Worm (Caenorhabditis elegans) whole organism, young adult: ENCODE data around the gene lin-15B.

Experiments
- B0019.2 ChIP-seq: fragments of 200-800 bp; sonication (Bioruptor generic); conservative IDR thresholded peaks from 2 replicates; pipeline ENCODE4 v1.3.6; 2022; ENCODE audit warnings: missing genetic modification reagents, missing genetic modification characterization, missing compliant biosample characterization
- C17E4.6 ChIP-seq: fragments of 200-800 bp; sonication (Bioruptor generic); IDR thresholded peaks from 2 replicates; pipeline ENCODE4 v1.3.6; 2022; ENCODE audit warnings: missing genetic modification reagents, missing genetic modification characterization, missing compliant biosample characterization
- D2030.7 ChIP-seq: fragments of 200-800 bp; sonication (Bioruptor generic); IDR thresholded peaks from 2 replicates; pipeline ENCODE4 v1.3.6; 2022; ENCODE audit warnings: missing genetic modification reagents, missing genetic modification characterization, missing compliant biosample characterization
- F23B12.7 ChIP-seq: sonication (generic microtip); optimal IDR thresholded peaks from 2 replicates; lab custom pipeline; 2017; ENCODE audit warnings: missing genetic modification characterization, mild to moderate bottlenecking, missing compliant biosample characterization, antibody characterized with exemption, moderate library complexity; ENCODE audit not compliant: insufficient read depth
- F37B4.10 ChIP-seq: fragments of 200-800 bp; sonication (Bioruptor generic); IDR thresholded peaks from 2 replicates; pipeline ENCODE4 v1.3.6; 2022; ENCODE audit warnings: missing genetic modification characterization, missing compliant biosample characterization
- F52B5.7 ChIP-seq: sonication (generic microtip); optimal IDR thresholded peaks from 2 replicates; lab custom pipeline; 2016; ENCODE audit warnings: mild to moderate bottlenecking, missing genetic modification characterization, missing compliant biosample characterization
- K11D2.4 ChIP-seq: fragments of 200-800 bp; sonication (Bioruptor generic); IDR thresholded peaks from 2 replicates; pipeline ENCODE4 v1.3.6; 2022; ENCODE audit warnings: missing genetic modification reagents, missing genetic modification characterization, missing compliant biosample characterization
- T07F8.4 ChIP-seq: sonication (generic microtip); optimal IDR thresholded peaks from 2 replicates; lab custom pipeline; 2016; ENCODE audit warnings: mild to moderate bottlenecking, missing genetic modification characterization, moderate library complexity, missing compliant biosample characterization
- Y67H2A.10 ChIP-seq: fragments of 200-800 bp; sonication (Bioruptor generic); conservative IDR thresholded peaks from 2 replicates; pipeline ENCODE4 v1.3.6; 2022; ENCODE audit warnings: missing genetic modification reagents, missing genetic modification characterization, missing compliant biosample characterization
- Y95B8A.8 ChIP-seq: fragments of 200-800 bp; sonication (Bioruptor generic); IDR thresholded peaks from 2 replicates; pipeline ENCODE4 v1.3.6; 2022; ENCODE audit warnings: missing genetic modification reagents, missing genetic modification characterization, missing compliant biosample characterization
- ZK185.1 ChIP-seq: sonication (generic microtip); optimal IDR thresholded peaks from 2 replicates; lab custom pipeline; 2016; ENCODE audit warnings: mild to moderate bottlenecking, missing genetic modification characterization, missing compliant biosample characterization; ENCODE audit not compliant: poor library complexity, severe bottlenecking
- akir-1 ChIP-seq: fragments of 200-800 bp; sonication (Bioruptor generic); optimal IDR thresholded peaks from 2 replicates; lab custom pipeline; 2018; ENCODE audit warnings: mild to moderate bottlenecking, missing genetic modification characterization, moderate library complexity, missing compliant biosample characterization
- aptf-2 ChIP-seq: fragments of 200-800 bp; sonication (Bioruptor generic); conservative IDR thresholded peaks from 2 replicates; pipeline ENCODE4 v1.3.6; 2022; ENCODE audit warnings: missing genetic modification reagents, missing genetic modification characterization, missing compliant biosample characterization
- aptf-3 ChIP-seq: fragments of 200-800 bp; sonication (Bioruptor generic); IDR thresholded peaks from 2 replicates; pipeline ENCODE4 v1.3.6; 2022; ENCODE audit warnings: missing genetic modification characterization, missing compliant biosample characterization
- atf-7 ChIP-seq: sonication (generic microtip); optimal IDR thresholded peaks from 2 replicates; lab custom pipeline; 2017; ENCODE audit warnings: mild to moderate bottlenecking, missing genetic modification characterization, missing compliant biosample characterization
- attf-5 ChIP-seq: fragments of 200-800 bp; sonication (Bioruptor generic); optimal IDR thresholded peaks from 2 replicates; lab custom pipeline; 2018; ENCODE audit warnings: mild to moderate bottlenecking, missing genetic modification characterization, missing compliant biosample characterization
- ceh-27 ChIP-seq: fragments of 200-800 bp; sonication (Bioruptor generic); optimal IDR thresholded peaks from 2 replicates; lab custom pipeline; 2018; ENCODE audit warnings: mild to moderate bottlenecking, missing genetic modification characterization, moderate library complexity, missing compliant biosample characterization
- ceh-58 ChIP-seq: fragments of 200-800 bp; sonication (Bioruptor generic); IDR thresholded peaks from 2 replicates; pipeline ENCODE4 v1.3.6; 2022; ENCODE audit warnings: missing genetic modification characterization, missing compliant biosample characterization
- ceh-79 ChIP-seq: sonication (generic microtip); optimal IDR thresholded peaks from 2 replicates; lab custom pipeline; 2017; ENCODE audit warnings: mild to moderate bottlenecking, missing genetic modification characterization, missing compliant biosample characterization
- ceh-91 ChIP-seq: fragments of 200-800 bp; sonication (Bioruptor generic); IDR thresholded peaks from 2 replicates; pipeline ENCODE4 v1.3.6; 2022; ENCODE audit warnings: missing genetic modification reagents, missing genetic modification characterization, missing compliant biosample characterization
- die-1 ChIP-seq: sonication (generic microtip); optimal IDR thresholded peaks from 2 replicates; lab custom pipeline; 2016; ENCODE audit warnings: missing genotype, mild to moderate bottlenecking, missing genetic modification characterization, missing compliant biosample characterization
- dpl-1 ChIP-seq: fragments of 150-350 bp; optimal IDR thresholded peaks from 2 replicates; lab custom pipeline; 2014; ENCODE audit warnings: missing biosample characterization, missing genetic modification reagents, missing genetic modification characterization
- egl-44 ChIP-seq: fragments of 200-800 bp; sonication (Bioruptor generic); IDR thresholded peaks from 2 replicates; pipeline ENCODE4 v1.3.6; 2022; ENCODE audit warnings: missing genetic modification reagents, missing genetic modification characterization, missing compliant biosample characterization
- egrh-3 ChIP-seq: fragments of 200-800 bp; sonication (Bioruptor generic); IDR thresholded peaks from 2 replicates; pipeline ENCODE4 v1.3.6; 2022; ENCODE audit warnings: missing genetic modification reagents, missing genetic modification characterization, missing compliant biosample characterization
- ekl-4 ChIP-seq: fragments of 200-800 bp; sonication (Bioruptor generic); IDR thresholded peaks from 2 replicates; pipeline ENCODE4 v1.3.6; 2022; ENCODE audit warnings: missing genetic modification reagents, missing genetic modification characterization, missing compliant biosample characterization
- him-1 ChIP-seq: sonication (generic microtip); optimal IDR thresholded peaks from 2 replicates; lab custom pipeline; 2016; ENCODE audit warnings: missing genotype, missing genetic modification reagents, missing genetic modification characterization, missing compliant biosample characterization
- hlh-12 ChIP-seq: sonication (generic microtip); optimal IDR thresholded peaks from 2 replicates; lab custom pipeline; 2016; ENCODE audit warnings: missing genetic modification characterization, missing compliant biosample characterization
- hmg-1.2 ChIP-seq: fragments of 200-800 bp; sonication (Bioruptor generic); IDR thresholded peaks from 2 replicates; pipeline ENCODE4 v1.3.6; 2022; ENCODE audit warnings: missing genetic modification reagents, missing genetic modification characterization, missing compliant biosample characterization
- lag-1 ChIP-seq: fragments of 200-800 bp; sonication (Bioruptor generic); IDR thresholded peaks from 2 replicates; pipeline ENCODE4 v1.3.6; 2022; ENCODE audit warnings: missing genetic modification reagents, missing genetic modification characterization, missing compliant biosample characterization
- let-526 ChIP-seq: fragments of 200-800 bp; sonication (Bioruptor generic); IDR thresholded peaks from 2 replicates; pipeline ENCODE4 v1.3.6; 2022; ENCODE audit warnings: missing genetic modification reagents, missing genetic modification characterization, missing compliant biosample characterization
- lin-35 ChIP-seq, 3 experiments: fragments of 150-350 bp in 2 of 3; sonication (generic microtip) in 1 of 3; optimal IDR thresholded peaks; 2 replicates each; lab custom pipeline; 2014 to 2018; ENCODE audit warnings: missing biosample characterization in 3 of 3, missing genetic modification characterization in 3 of 3, missing genetic modification reagents in 3 of 3
- lin-54 ChIP-seq: fragments of 200-800 bp; sonication (Bioruptor generic); optimal IDR thresholded peaks from 2 replicates; lab custom pipeline; 2018; ENCODE audit warnings: mild to moderate bottlenecking, missing genetic modification characterization, missing compliant biosample characterization
- lir-1 ChIP-seq: fragments of 200-800 bp; sonication (Bioruptor generic); conservative IDR thresholded peaks from 2 replicates; pipeline ENCODE4 v1.3.6; 2022; ENCODE audit warnings: missing genetic modification reagents, missing genetic modification characterization, missing compliant biosample characterization
- lsl-1 ChIP-seq: fragments of 200-800 bp; sonication (Bioruptor generic); optimal IDR thresholded peaks from 2 replicates; lab custom pipeline; 2018; ENCODE audit warnings: mild to moderate bottlenecking, missing genetic modification characterization, moderate library complexity, missing compliant biosample characterization
- madf-6 ChIP-seq: fragments of 200-800 bp; sonication (Bioruptor generic); IDR thresholded peaks from 2 replicates; pipeline ENCODE4 v1.3.6; 2022; ENCODE audit warnings: missing genetic modification reagents, missing genetic modification characterization, missing compliant biosample characterization
- madf-8 ChIP-seq: fragments of 200-800 bp; sonication (Bioruptor generic); conservative IDR thresholded peaks from 2 replicates; pipeline ENCODE4 v1.3.6; 2022; ENCODE audit warnings: missing genetic modification reagents, missing genetic modification characterization, missing compliant biosample characterization
- mcd-1 ChIP-seq: fragments of 200-800 bp; sonication (Bioruptor generic); IDR thresholded peaks from 2 replicates; pipeline ENCODE4 v1.3.6; 2022; ENCODE audit warnings: missing genetic modification reagents, missing genetic modification characterization, missing compliant biosample characterization
- mes-4 ChIP-seq: sonication (generic microtip); optimal IDR thresholded peaks from 2 replicates; lab custom pipeline; 2016; ENCODE audit warnings: missing genotype, missing genetic modification characterization, missing compliant biosample characterization
- nhr-120 ChIP-seq: fragments of 200-800 bp; sonication (Bioruptor generic); IDR thresholded peaks from 2 replicates; pipeline ENCODE4 v1.3.6; 2022; ENCODE audit warnings: missing genetic modification characterization, missing compliant biosample characterization
- nhr-179 ChIP-seq: sonication (generic microtip); optimal IDR thresholded peaks from 2 replicates; lab custom pipeline; 2016; ENCODE audit warnings: mild to moderate bottlenecking, missing genetic modification characterization, missing compliant biosample characterization
- nhr-80 ChIP-seq: sonication (generic microtip); optimal IDR thresholded peaks from 2 replicates; lab custom pipeline; 2016; ENCODE audit warnings: missing genetic modification characterization, missing compliant biosample characterization
- pha-4 ChIP-seq: fragments of 150-350 bp; sonication (generic microtip); optimal IDR thresholded peaks from 2 replicates; lab custom pipeline; 2014; ENCODE audit warnings: missing biosample characterization, missing genetic modification reagents, missing genetic modification characterization
- repo-1 ChIP-seq: sonication (generic microtip); optimal IDR thresholded peaks from 2 replicates; lab custom pipeline; 2017; ENCODE audit warnings: mild to moderate bottlenecking, missing genetic modification characterization, missing compliant biosample characterization
- rpc-1 ChIP-seq, 2 experiments: fragments of 150-350 bp in 1 of 2; sonication (generic microtip) in 1 of 2; optimal IDR thresholded peaks; 2 replicates each; lab custom pipeline; 2014 to 2018; ENCODE audit warnings: missing biosample characterization in 1 of 2, missing genetic modification characterization in 1 of 2, missing genetic modification reagents in 1 of 2, missing genotype in 1 of 2
- sea-2 ChIP-seq: fragments of 200-800 bp; sonication (Bioruptor generic); IDR thresholded peaks from 2 replicates; pipeline ENCODE4 v1.3.6; 2022; ENCODE audit warnings: missing genetic modification characterization, missing compliant biosample characterization
- snpc-3.4 ChIP-seq: sonication (generic microtip); optimal IDR thresholded peaks from 2 replicates; lab custom pipeline; 2017; ENCODE audit warnings: missing genetic modification characterization, mild to moderate bottlenecking, missing compliant biosample characterization, antibody characterized with exemption, moderate library complexity, missing genotype, missing genetic modification reagents
- somi-1 ChIP-seq: fragments of 200-800 bp; sonication (Bioruptor generic); optimal IDR thresholded peaks from 2 replicates; lab custom pipeline; 2018; ENCODE audit warnings: mild to moderate bottlenecking, missing genetic modification characterization, missing compliant biosample characterization
- tlf-1 ChIP-seq: fragments of 200-800 bp; sonication (Bioruptor generic); optimal IDR thresholded peaks from 2 replicates; lab custom pipeline; 2018; ENCODE audit warnings: mild to moderate bottlenecking, missing genetic modification characterization, missing compliant biosample characterization
- zfh-2 ChIP-seq: fragments of 200-800 bp; sonication (Bioruptor generic); conservative IDR thresholded peaks from 2 replicates; pipeline ENCODE4 v1.3.6; 2022; ENCODE audit warnings: missing genetic modification reagents, missing genetic modification characterization, missing compliant biosample characterization

lin-15B gene

DNA sequence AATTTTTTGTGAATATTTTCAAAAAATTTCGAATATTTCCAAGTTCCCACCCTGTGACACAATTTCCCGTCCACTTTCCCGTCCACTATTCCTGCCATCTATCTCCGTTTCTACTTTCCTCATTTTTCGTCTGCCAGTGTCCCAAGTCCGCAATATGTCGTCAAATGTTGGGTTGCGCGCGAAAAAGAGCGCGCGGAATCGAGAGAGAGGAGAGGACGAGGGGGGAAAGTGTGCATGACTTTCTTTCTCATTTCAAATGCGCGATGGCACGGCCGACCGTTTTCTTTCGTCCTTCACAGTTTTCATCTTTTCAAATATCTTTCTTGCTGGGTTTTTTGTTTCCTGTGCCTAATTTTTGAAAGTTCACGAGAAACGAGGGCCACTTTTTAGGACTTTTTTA is 929 bp upstream of the lin-15B start:
- no peak for TF ChIP-seq lir-1 (GFP tag; lab: Robert Waterston, UW)
- no peak for TF ChIP-seq egl-44 (GFP tag; lab: Robert Waterston, UW)
- TF ChIP-seq egrh-3: no peak
- TF ChIP-seq F52B5.7: no peak
- TF ChIP-seq madf-6 (GFP tag; lab: Robert Waterston, UW): no peak; the same call in none of the 2 replicates
- no peak for TF ChIP-seq aptf-2 (GFP tag; lab: Robert Waterston, UW)
- TF ChIP-seq nhr-80: peak; percentile 4
- no peak for TF ChIP-seq lag-1 (GFP tag; lab: Robert Waterston, UW)
- TF ChIP-seq lin-54 (GFP tag; lab: Kevin White, UChicago): peak; percentile 35
- no peak for TF ChIP-seq him-1 (tag; lab: Kevin White, UChicago)
- no peak for TF ChIP-seq repo-1 (tag; lab: Kevin White, UChicago)
- TF ChIP-seq Y95B8A.8: no peak
- no peak for TF ChIP-seq ekl-4 (GFP tag; lab: Robert Waterston, UW)
- TF ChIP-seq let-526: no peak
- no peak for TF ChIP-seq die-1 (tag; lab: Kevin White, UChicago)
- TF ChIP-seq attf-5 (GFP tag; lab: Kevin White, UChicago): peak; percentile 46
- TF ChIP-seq dpl-1 (GFP tag; lab: Kevin White, UChicago): peak; percentile 37
- peak; percentile 48 for TF ChIP-seq mcd-1 (GFP tag; lab: Robert Waterston, UW)
- TF ChIP-seq akir-1 (GFP tag; lab: Kevin White, UChicago): no peak
- no peak for TF ChIP-seq ceh-79 (tag; lab: Kevin White, UChicago)
- TF ChIP-seq nhr-179 (tag; lab: Kevin White, UChicago): no peak
- TF ChIP-seq tlf-1 (GFP tag; lab: Kevin White, UChicago): no peak
- peak in 1 of 3 experiments; percentile 37 for TF ChIP-seq lin-35 (GFP tag; optimal IDR thresholded peaks at IDR 0.05; lab: Kevin White, UChicago)
- no peak for TF ChIP-seq snpc-3.4
- no peak for TF ChIP-seq lsl-1 (GFP tag; lab: Kevin White, UChicago)
- no peak for TF ChIP-seq ceh-58 (GFP tag; lab: Robert Waterston, UW)
- TF ChIP-seq Y67H2A.10 (GFP tag; lab: Robert Waterston, UW): no peak
- TF ChIP-seq hlh-12 (tag; lab: Kevin White, UChicago): no peak
- no peak for TF ChIP-seq C17E4.6
- TF ChIP-seq somi-1 (GFP tag; lab: Kevin White, UChicago): no peak
- peak; percentile 44 for TF ChIP-seq madf-8 (GFP tag; lab: Robert Waterston, UW)
- TF ChIP-seq F23B12.7 (tag; lab: Kevin White, UChicago): no peak
- TF ChIP-seq ceh-27 (GFP tag; lab: Kevin White, UChicago): peak; percentile 33
- TF ChIP-seq hmg-1.2 (GFP tag; lab: Robert Waterston, UW): peak; percentile 87
- no peak for TF ChIP-seq D2030.7 (GFP tag; lab: Robert Waterston, UW)
- peak; percentile 45; the same call in 1 of the 2 replicates for TF ChIP-seq K11D2.4 (GFP tag; lab: Robert Waterston, UW)
- peak; percentile 27; the same call in 1 of the 2 replicates for TF ChIP-seq zfh-2
- TF ChIP-seq pha-4: no peak
- TF ChIP-seq B0019.2 (GFP tag; lab: Robert Waterston, UW): no peak
- TF ChIP-seq sea-2 (GFP tag; lab: Robert Waterston, UW): no peak
- no peak for TF ChIP-seq rpc-1 (optimal IDR thresholded peaks at IDR 0.05; lab: Kevin White, UChicago)
- TF ChIP-seq rpc-1 (tag; optimal IDR thresholded peaks at IDR 0.05; lab: Kevin White, UChicago): no peak
- TF ChIP-seq atf-7 (tag; lab: Kevin White, UChicago): no peak
- no peak for TF ChIP-seq ZK185.1 (tag; lab: Kevin White, UChicago)
- no peak for TF ChIP-seq ceh-91 (GFP tag; lab: Robert Waterston, UW)
- no peak for TF ChIP-seq T07F8.4 (tag; lab: Kevin White, UChicago)
- TF ChIP-seq mes-4 (tag; lab: Kevin White, UChicago): no peak
- TF ChIP-seq aptf-3 (GFP tag; lab: Robert Waterston, UW): no peak
- TF ChIP-seq F37B4.10 (GFP tag; lab: Robert Waterston, UW): no peak
- no peak for TF ChIP-seq nhr-120 (GFP tag; lab: Robert Waterston, UW)
